Worm (Caenorhabditis elegans) whole organism, midembryonic: ENCODE measurements around the gene ZK945.7.

Experiments
- T22C8.4 ChIP-seq: fragments of 200-800 bp; sonication (Bioruptor generic); IDR thresholded peaks from 2 replicates; pipeline ENCODE4 v1.3.6; 2022; ENCODE audit warnings: missing genetic modification characterization, missing compliant biosample characterization
- cog-1 ChIP-seq: sonication (generic microtip); optimal IDR thresholded peaks from 2 replicates; lab custom pipeline; 2016; ENCODE audit warnings: missing genetic modification characterization, missing compliant biosample characterization
- flt-1 ChIP-seq: fragments of 200-800 bp; sonication (Bioruptor generic); IDR thresholded peaks from 2 replicates; pipeline ENCODE4 v1.3.6; 2022; ENCODE audit warnings: missing genetic modification characterization, missing compliant biosample characterization
- klf-2 ChIP-seq: fragments of 200-800 bp; sonication (Bioruptor generic); conservative IDR thresholded peaks from 2 replicates; pipeline ENCODE4 v1.3.6; 2022; ENCODE audit warnings: missing genetic modification reagents, missing genetic modification characterization, missing compliant biosample characterization
- med-1 ChIP-seq: sonication (generic microtip); optimal IDR thresholded peaks from 2 replicates; lab custom pipeline; 2017; ENCODE audit warnings: missing genetic modification characterization, mild to moderate bottlenecking, missing compliant biosample characterization, antibody characterized with exemption, missing genetic modification reagents; ENCODE audit not compliant: insufficient read depth
- ref-1 ChIP-seq: fragments of 200-800 bp; sonication (Bioruptor generic); conservative IDR thresholded peaks from 2 replicates; pipeline ENCODE4 v1.3.6; 2022; ENCODE audit warnings: missing genetic modification reagents, missing genetic modification characterization, missing compliant biosample characterization
- tab-1 ChIP-seq: fragments of 200-800 bp; sonication (Bioruptor generic); IDR thresholded peaks from 2 replicates; pipeline ENCODE4 v1.3.6; 2022; ENCODE audit warnings: missing genetic modification characterization, missing compliant biosample characterization
- ztf-23 ChIP-seq: fragments of 200-800 bp; sonication (Bioruptor generic); IDR thresholded peaks from 2 replicates; pipeline ENCODE4 v1.3.6; 2022; ENCODE audit warnings: missing genetic modification reagents, missing genetic modification characterization, missing compliant biosample characterization
- ztf-29 ChIP-seq: fragments of 200-800 bp; sonication (Bioruptor generic); IDR thresholded peaks from 2 replicates; pipeline ENCODE4 v1.3.6; 2022; ENCODE audit warnings: missing genetic modification reagents, missing genetic modification characterization, missing compliant biosample characterization

DNA sequence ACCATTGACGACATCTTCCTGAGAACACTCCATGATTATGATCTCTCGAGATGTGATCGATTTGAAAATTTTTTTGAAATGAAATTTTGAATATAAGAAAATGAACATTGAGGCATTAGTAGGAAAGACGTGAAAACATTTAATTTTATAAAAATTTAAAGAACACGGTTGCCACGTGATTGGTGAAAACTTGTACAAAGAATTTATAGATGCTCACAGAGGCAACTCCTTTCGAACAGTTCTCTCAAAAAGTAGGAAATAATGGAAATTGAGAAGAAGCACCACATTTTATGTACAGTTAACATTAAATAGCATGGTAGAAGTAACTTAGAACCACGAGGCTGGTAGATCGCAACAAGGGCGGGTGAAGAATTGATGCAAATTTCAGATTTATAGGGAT is 1.4 kb downstream of the ZK945.7 start, which contains the start of gene ZK945.6:
- TF ChIP-seq cog-1 (tag; lab: Kevin White, UChicago) (no peak), tab-1 (GFP tag; lab: Robert Waterston, UW) (no peak), ztf-23 (GFP tag; lab: Robert Waterston, UW) (no peak), T22C8.4 (GFP tag; lab: Robert Waterston, UW) (no peak), klf-2 (no peak), ztf-29 (no peak), flt-1 (GFP tag; lab: Robert Waterston, UW) (no peak), ref-1 (GFP tag; lab: Robert Waterston, UW) (no peak), med-1 (GFP tag; lab: Kevin White, UChicago) (no peak)
